Worm (Caenorhabditis elegans) whole organism, L3 larva: Measurements from ENCODE around the gene Y105C5B.20.
A peak's percentile ranks its signal among the peaks of the same experiment; 100 is the strongest.

Experiments used
- ama-1 ChIP-seq: fragments of 150-350 bp; optimal IDR thresholded peaks from 2 replicates; lab custom pipeline; 2018
- ceh-28 ChIP-seq: fragments of 150-350 bp; optimal IDR thresholded peaks from 2 replicates; lab custom pipeline; 2014; ENCODE audit warnings: missing biosample characterization, missing genetic modification reagents, missing genetic modification characterization
- fkh-10 ChIP-seq: sonication (generic microtip); optimal IDR thresholded peaks from 2 replicates; lab custom pipeline; 2017; ENCODE audit warnings: missing biosample characterization, missing genetic modification reagents, missing genetic modification characterization
- nhr-28 ChIP-seq: fragments of 150-350 bp; optimal IDR thresholded peaks from 2 replicates; lab custom pipeline; 2014; ENCODE audit warnings: missing biosample characterization, missing genetic modification characterization
- nhr-76 ChIP-seq: fragments of 150-350 bp; sonication (generic microtip); optimal IDR thresholded peaks from 5 replicates; lab custom pipeline; 2014; ENCODE audit warnings: missing biosample characterization, missing genetic modification characterization
- pha-4 ChIP-seq: fragments of 150-350 bp; optimal IDR thresholded peaks from 2 replicates; lab custom pipeline; 2014; ENCODE audit warnings: missing biosample characterization, missing genetic modification reagents, missing genetic modification characterization

DNA sequence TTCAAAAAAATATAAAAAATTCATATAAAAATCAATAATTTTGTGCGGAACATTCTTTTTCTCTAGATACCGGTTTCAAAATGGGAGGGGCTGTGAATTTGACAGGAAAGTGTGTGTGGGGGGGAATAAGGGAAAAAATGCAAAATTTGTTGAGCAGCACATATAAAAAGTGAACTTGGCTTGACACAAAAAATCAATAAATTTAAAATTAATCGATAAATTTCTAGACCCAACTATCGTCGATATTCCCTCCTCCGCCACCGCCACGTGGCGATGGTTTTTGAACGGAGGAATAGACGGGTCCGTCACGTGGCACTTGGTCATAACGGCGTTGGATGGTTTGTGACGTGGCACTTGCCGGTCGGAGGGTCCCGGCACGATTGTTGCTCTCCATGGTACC, 3.5 kb upstream of the Y105C5B.20 start:
- TF ChIP-seq pha-4 (tag; lab: Kevin White, UChicago) = no peak
- no peak for TF ChIP-seq nhr-76
- TF ChIP-seq ama-1 (lab: Kevin White, UChicago) = no peak
- TF ChIP-seq fkh-10 (GFP tag; lab: Kevin White, UChicago) = no peak
- peak; percentile 32 for TF ChIP-seq ceh-28 (tag; lab: Kevin White, UChicago)
- no peak for TF ChIP-seq nhr-28 (tag; lab: Kevin White, UChicago)
